Worm (Caenorhabditis elegans): ENCODE measurements around the gene srg-22.

ce11 chrII:3093352-3093751 lies at the start of gene srg-22:
- TF ChIP-seq dao-5 (tag; optimal IDR thresholded peaks at IDR 0.05) (no peak), him-1 (tag; optimal IDR thresholded peaks at IDR 0.05) (no peak), W03F9.2 (tag; optimal IDR thresholded peaks at IDR 0.05) (no peak)
